Worm (Caenorhabditis elegans) whole organism, mixed stage, embryonic: Measurements from ENCODE around the gene Y102A5C.4.

Experiments used
- elt-1 ChIP-seq: sonication (generic microtip); optimal IDR thresholded peaks from 2 replicates; lab custom pipeline; 2017; ENCODE audit warnings: missing genetic modification characterization, mild to moderate bottlenecking, missing compliant biosample characterization, antibody characterized with exemption, moderate library complexity, borderline replicate concordance; ENCODE audit not compliant: insufficient read depth
- elt-3 ChIP-seq: fragments of 150-350 bp; optimal IDR thresholded peaks from 2 replicates; lab custom pipeline; 2014; ENCODE audit warnings: missing biosample characterization, missing genetic modification characterization
- snpc-4 ChIP-seq: fragments of 150-350 bp; optimal IDR thresholded peaks from 2 replicates; lab custom pipeline; 2014; ENCODE audit warnings: missing biosample characterization, missing genetic modification characterization

DNA sequence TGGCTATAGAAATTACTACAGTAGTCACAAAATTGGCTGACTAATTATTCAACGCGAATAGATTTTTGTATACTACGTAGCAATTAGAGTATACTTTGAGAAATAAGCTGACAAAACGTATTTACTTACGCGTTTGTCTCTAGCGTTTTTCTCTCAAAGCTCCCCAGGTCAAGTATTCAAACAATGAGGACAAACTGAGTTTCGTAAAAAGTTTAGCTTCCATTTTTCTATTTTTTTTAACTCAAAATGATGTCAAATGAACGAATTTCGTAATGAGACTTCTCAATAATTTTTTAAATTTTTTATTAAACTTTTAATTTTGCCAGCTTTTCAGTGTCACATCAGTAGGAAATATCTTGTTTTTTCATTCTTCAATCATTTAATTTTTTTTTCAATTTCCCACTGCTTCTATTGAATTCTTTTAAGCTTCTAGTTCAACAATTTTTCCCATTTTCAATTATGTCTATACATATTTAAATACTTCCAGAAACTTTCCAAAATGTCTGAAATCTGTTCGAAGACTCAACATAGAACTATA, 33.2 kb upstream of the Y102A5C.4 start, which contains the start of the genes ifas-2 and fbxa-44:
- TF ChIP-seq snpc-4 (tag; lab: Kevin White, UChicago) (no peak), elt-1 (tag; lab: Kevin White, UChicago) (no peak), elt-3 (tag; lab: Kevin White, UChicago) (no peak)
